Fruit fly (Drosophila melanogaster): ENCODE results near the gene AhcyL2.

The AhcyL2 gene

DNA sequence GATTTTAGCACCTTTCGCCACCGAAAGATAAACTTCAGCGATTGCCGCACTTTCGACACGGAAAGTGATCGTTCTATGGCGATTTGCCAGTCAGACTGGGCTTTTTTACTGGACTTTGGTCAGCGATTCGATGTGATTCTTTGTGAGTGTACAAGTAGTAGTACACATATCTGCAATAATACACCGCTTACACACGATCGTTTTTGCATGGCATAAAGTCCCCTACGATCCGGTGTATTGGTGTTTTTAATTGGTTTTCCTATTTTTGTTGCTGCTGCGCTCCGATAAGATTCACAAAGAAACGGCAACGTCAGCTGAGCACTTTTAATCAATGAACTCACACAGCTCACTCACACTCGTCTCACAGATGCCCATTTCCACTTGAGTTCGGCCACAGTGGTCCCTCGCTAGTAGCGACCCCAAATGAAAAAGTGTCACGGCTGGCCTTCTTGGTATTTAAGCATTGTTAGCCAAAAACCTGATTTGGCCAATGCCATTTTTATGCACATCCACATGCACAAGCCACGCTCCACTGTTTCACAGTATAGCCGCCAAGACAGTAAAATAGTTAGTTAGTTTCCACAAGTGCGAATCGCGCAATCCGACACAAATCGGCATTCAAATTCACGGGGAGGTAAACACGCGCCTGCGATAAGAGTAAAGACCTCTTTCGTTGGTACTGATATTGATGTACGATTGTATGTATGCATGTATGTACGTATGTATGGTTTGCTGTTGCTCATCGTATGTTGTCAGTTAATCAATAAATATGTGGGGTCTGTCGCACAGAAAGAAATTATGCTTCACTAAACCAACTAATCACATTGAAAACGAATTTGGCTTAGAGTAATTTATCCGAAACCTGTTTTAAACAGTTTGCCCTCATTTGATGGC is 4.5 kb upstream of the AhcyL2 start (continued):
- TF ChIP-seq inv (GFP tag; IDR thresholded peaks at IDR 0.05; ENCODE audit: partially characterized antibody) (peak; percentile 11; the same call in 1 of the 2 replicates), phol (tag; optimal IDR thresholded peaks at IDR 0.05) (peak; percentile 77), ac (GFP tag; optimal IDR thresholded peaks at IDR 0.05) (peak; percentile 10), lov (optimal IDR thresholded peaks at IDR 0.05) (no peak), lov (GFP tag; IDR thresholded peaks at IDR 0.05) (peak; percentile 92), Fer3 (tag; optimal IDR thresholded peaks at IDR 0.05) (peak; percentile 95), ase (GFP tag; IDR thresholded peaks at IDR 0.05) (peak; percentile 89; the same call in 2 of the 3 replicates), CG14965 (GFP tag; optimal IDR thresholded peaks at IDR 0.05; ENCODE audit: borderline replicate concordance) (peak; percentile 54), BEAF-32 (GFP tag; optimal IDR thresholded peaks at IDR 0.05) (peak; percentile 20), CG3995 (GFP tag; optimal IDR thresholded peaks at IDR 0.05) (peak; percentile 82), CG7786 (GFP tag; optimal IDR thresholded peaks at IDR 0.05) (peak; percentile 98), Side (GFP tag; optimal IDR thresholded peaks at IDR 0.05) (peak; percentile 94), CG1602 (GFP tag; optimal IDR thresholded peaks at IDR 0.05) (peak; percentile 83), vfl (GFP tag; optimal IDR thresholded peaks at IDR 0.05) (peak; percentile 92), Sox100B (GFP tag; optimal IDR thresholded peaks at IDR 0.05) (peak; percentile 43), CG30020 (tag; optimal IDR thresholded peaks at IDR 0.05) (peak; percentile 35), Rx (GFP tag; IDR thresholded peaks at IDR 0.05) (peak; percentile 96), CG1529 (GFP tag; optimal IDR thresholded peaks at IDR 0.05) (peak; percentile 33), Nf-YB (GFP tag; optimal IDR thresholded peaks at IDR 0.05) (peak; percentile 62), sob (GFP tag; IDR thresholded peaks at IDR 0.05) (peak; percentile 99), Nf-YC (tag; optimal IDR thresholded peaks at IDR 0.05) (peak; percentile 70), CG3065 (GFP tag; optimal IDR thresholded peaks at IDR 0.05) (peak; percentile 41), CG4730 (GFP tag; IDR thresholded peaks at IDR 0.05) (peak; percentile 95), Hsf (GFP tag; optimal IDR thresholded peaks at IDR 0.05) (peak; percentile 91), CG14667 (GFP tag; IDR thresholded peaks at IDR 0.05) (peak; percentile 92), CG10543 (GFP tag; optimal IDR thresholded peaks at IDR 0.05) (peak; percentile 98), CG3163 (GFP tag; optimal IDR thresholded peaks at IDR 0.05) (peak; percentile 82), wor (GFP tag; IDR thresholded peaks at IDR 0.05) (peak; percentile 87), tna (GFP tag; IDR thresholded peaks at IDR 0.05; ENCODE audit: partially characterized antibody) (no peak), CG13894 (tag; optimal IDR thresholded peaks at IDR 0.05) (peak; percentile 95), Dbx (GFP tag; IDR thresholded peaks at IDR 0.05) (peak; percentile 98), Lim3 (GFP tag; IDR thresholded peaks at IDR 0.05) (peak; percentile 90), Fer2 (tag; optimal IDR thresholded peaks at IDR 0.05) (peak; percentile 88), CG11456 (GFP tag; IDR thresholded peaks at IDR 0.05) (peak; percentile 98), CG12299 (tag; optimal IDR thresholded peaks at IDR 0.05) (peak; percentile 84), CG10366 (GFP tag; IDR thresholded peaks at IDR 0.05) (peak; percentile 97), CG31388 (GFP tag; optimal IDR thresholded peaks at IDR 0.05) (peak; percentile 30), disco-r (GFP tag; optimal IDR thresholded peaks at IDR 0.05) (peak; percentile 87), pita (GFP tag; optimal IDR thresholded peaks at IDR 0.05) (no peak), gce (GFP tag; IDR thresholded peaks at IDR 0.05) (peak; percentile 84), CG12071 (GFP tag; optimal IDR thresholded peaks at IDR 0.05) (peak; percentile 93), CG33213 (GFP tag; optimal IDR thresholded peaks at IDR 0.05) (peak; percentile 89), CG13775 (GFP tag; optimal IDR thresholded peaks at IDR 0.05) (peak; percentile 83), ems (GFP tag; optimal IDR thresholded peaks at IDR 0.05) (peak; percentile 86), CG7928 (GFP tag; optimal IDR thresholded peaks at IDR 0.05) (peak; percentile 69), Jarid2 (GFP tag; optimal IDR thresholded peaks at IDR 0.05) (peak; percentile 70), CG34422 (GFP tag; IDR thresholded peaks at IDR 0.05) (peak; percentile 97), NC2α (GFP tag; optimal IDR thresholded peaks at IDR 0.05) (peak; percentile 83), CG11093 (GFP tag; IDR thresholded peaks at IDR 0.05) (peak; percentile 96)

All from whole organism, embryonic.